Worm (Caenorhabditis elegans) whole organism, early embryonic: ENCODE data around the gene iff-2.

ENCODE experiments used
- ama-1 ChIP-seq: fragments of 150-350 bp; optimal IDR thresholded peaks from 2 replicates; lab custom pipeline; 2014
- sea-1 ChIP-seq: fragments of 200-800 bp; sonication (Bioruptor generic); conservative IDR thresholded peaks from 2 replicates; pipeline ENCODE4 v1.3.6; 2022; ENCODE audit warnings: missing genetic modification characterization, missing compliant biosample characterization
- tbx-37 ChIP-seq: fragments of 200-800 bp; sonication (Bioruptor generic); conservative IDR thresholded peaks from 2 replicates; pipeline ENCODE4 v1.3.6; 2022; ENCODE audit warnings: missing genetic modification reagents, missing genetic modification characterization, missing compliant biosample characterization

DNA sequence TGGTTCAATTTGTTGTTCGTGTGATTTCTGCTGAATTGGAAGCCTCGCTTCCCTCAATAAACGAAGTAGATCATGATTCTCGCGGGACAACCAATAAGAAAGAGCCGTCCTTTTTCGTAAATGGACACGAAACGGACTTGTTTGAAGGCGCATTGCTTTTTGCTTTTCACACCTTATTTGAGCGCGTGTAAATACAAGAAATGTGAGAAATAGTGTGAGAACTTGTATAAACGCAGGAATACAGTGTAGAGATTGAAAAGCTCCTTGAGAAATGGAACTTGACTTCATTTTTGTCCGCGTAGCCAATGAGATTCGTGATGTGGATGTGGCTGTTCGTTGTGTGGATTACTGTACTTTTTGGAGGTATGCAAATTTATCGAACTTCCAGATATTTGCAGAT, 40.5 kb downstream of the iff-2 start, which contains the start of gene cht-2:
- TF ChIP-seq tbx-37, result no peak
- no peak for TF ChIP-seq sea-1 (GFP tag; lab: Robert Waterston, UW)
- TF ChIP-seq ama-1 (lab: Kevin White, UChicago), result no peak
